Worm (Caenorhabditis elegans) whole organism, L1 larva: ENCODE data around the gene F26D2.14.

Experiments used
- blmp-1 ChIP-seq: fragments of 150-350 bp; optimal IDR thresholded peaks from 2 replicates; lab custom pipeline; 2014; ENCODE audit warnings: missing biosample characterization, missing genetic modification characterization
- elt-3 ChIP-seq, 6 experiments: fragments of 150-350 bp in 1 of 6; sonication (generic microtip); optimal IDR thresholded peaks; 2 replicates each; lab custom pipeline; 2017 to 2018; ENCODE audit warnings: missing biosample characterization in 6 of 6, missing genetic modification characterization in 6 of 6, inconsistent platforms in 1 of 6
- irx-1 ChIP-seq: sonication (generic microtip); optimal IDR thresholded peaks from 2 replicates; lab custom pipeline; 2016; ENCODE audit warnings: missing genetic modification characterization, missing compliant biosample characterization
- jun-1 ChIP-seq: fragments of 150-350 bp; optimal IDR thresholded peaks from 2 replicates; lab custom pipeline; 2014; ENCODE audit warnings: missing biosample characterization, missing genetic modification reagents, missing genetic modification characterization
- lin-13 ChIP-seq: fragments of 150-350 bp; optimal IDR thresholded peaks from 2 replicates; lab custom pipeline; 2014; ENCODE audit warnings: missing biosample characterization, missing genetic modification reagents, missing genetic modification characterization
- lin-35 ChIP-seq, 2 experiments: fragments of 150-350 bp; optimal IDR thresholded peaks; 2 replicates each; lab custom pipeline; 2014; ENCODE audit warnings: missing biosample characterization in 2 of 2, missing genetic modification characterization in 2 of 2, missing genetic modification reagents in 2 of 2
- lin-39 ChIP-seq: fragments of 150-350 bp; optimal IDR thresholded peaks from 2 replicates; lab custom pipeline; 2014; ENCODE audit warnings: missing biosample characterization, missing genetic modification reagents, missing genetic modification characterization
- lir-3 ChIP-seq: sonication (generic microtip); optimal IDR thresholded peaks from 2 replicates; lab custom pipeline; 2016; ENCODE audit warnings: mild to moderate bottlenecking, missing genetic modification characterization, moderate library complexity, missing compliant biosample characterization; ENCODE audit not compliant: poor library complexity
- mdl-1 ChIP-seq, 2 experiments: fragments of 150-350 bp; optimal IDR thresholded peaks; 2 replicates each; lab custom pipeline; 2014 to 2017; ENCODE audit warnings: missing biosample characterization in 2 of 2, missing genetic modification characterization in 2 of 2, inconsistent platforms in 1 of 2
- unc-62 ChIP-seq: fragments of 150-350 bp; optimal IDR thresholded peaks from 2 replicates; lab custom pipeline; 2014; ENCODE audit warnings: missing biosample characterization, missing genetic modification reagents, missing genetic modification characterization

DNA sequence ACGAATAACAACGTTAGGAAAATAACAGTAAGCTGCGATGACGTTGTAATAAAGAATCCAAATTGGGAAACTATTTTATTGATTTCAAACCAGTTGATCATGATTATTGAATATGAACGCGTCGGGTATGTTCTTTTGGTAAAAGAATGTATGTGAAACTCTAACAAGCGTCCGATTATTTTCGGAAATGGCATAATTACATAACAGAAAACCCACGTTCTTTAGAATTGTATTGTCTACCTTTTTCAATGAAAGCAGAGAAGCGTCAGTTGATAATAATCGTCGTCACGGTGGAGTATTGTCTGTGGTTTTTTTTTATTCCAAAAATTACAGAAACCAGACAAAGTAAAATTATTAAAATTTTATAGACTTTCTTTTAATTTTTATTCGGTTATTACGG is 19.4 kb downstream of the F26D2.14 start, which contains the start of gene str-14:
- TF ChIP-seq lin-13 (GFP tag; lab: Kevin White, UChicago): no peak
- TF ChIP-seq blmp-1 (tag; lab: Kevin White, UChicago): no peak
- TF ChIP-seq irx-1 (tag; lab: Kevin White, UChicago): no peak
- TF ChIP-seq jun-1: no peak
- no peak for TF ChIP-seq unc-62 (GFP tag; lab: Kevin White, UChicago)
- no peak for TF ChIP-seq lin-35 (GFP tag; optimal IDR thresholded peaks at IDR 0.05; lab: Kevin White, UChicago)
- TF ChIP-seq lin-39 (tag; lab: Kevin White, UChicago): no peak
- TF ChIP-seq lir-3 (tag; lab: Kevin White, UChicago): no peak
- no peak for TF ChIP-seq elt-3 (tag; optimal IDR thresholded peaks at IDR 0.05; lab: Kevin White, UChicago)
- no peak for TF ChIP-seq mdl-1 (tag; optimal IDR thresholded peaks at IDR 0.05; lab: Kevin White, UChicago)
